Worm (Caenorhabditis elegans): ENCODE results near the gene nhr-138.

nhr-138 gene

DNA sequence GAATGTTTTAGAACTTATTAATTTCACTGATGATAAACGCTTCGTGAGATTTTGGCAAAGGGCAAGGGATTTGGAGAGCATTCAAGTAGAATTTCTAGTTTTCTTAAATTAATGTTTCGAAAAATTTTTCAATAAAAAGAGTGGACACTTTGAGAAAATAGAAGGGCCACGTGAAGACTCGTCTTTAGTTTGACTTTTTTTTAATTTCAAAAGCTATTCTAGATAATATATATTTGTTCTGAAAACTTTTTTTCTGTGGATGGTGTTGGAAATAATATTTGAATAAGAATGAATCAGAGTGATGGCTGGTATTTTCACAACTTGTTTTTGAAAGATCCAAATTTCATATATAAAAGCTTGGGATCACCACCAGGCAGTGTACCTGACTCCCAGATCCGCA is 23.3 kb downstream of the nhr-138 start, which contains the start of gene C28D4.8:
Gene C28D4.8 (minus strand): TSS at position 101 of the 400 bp plus-strand sequence.
- TF ChIP-seq zip-5 (tag; optimal IDR thresholded peaks at IDR 0.05) (no peak), ceh-24 (tag; optimal IDR thresholded peaks at IDR 0.05) (no peak), ama-1 (optimal IDR thresholded peaks at IDR 0.05) (no peak), dmd-4 (tag; optimal IDR thresholded peaks at IDR 0.05; ENCODE audit: borderline replicate concordance) (no peak)

DNA sequence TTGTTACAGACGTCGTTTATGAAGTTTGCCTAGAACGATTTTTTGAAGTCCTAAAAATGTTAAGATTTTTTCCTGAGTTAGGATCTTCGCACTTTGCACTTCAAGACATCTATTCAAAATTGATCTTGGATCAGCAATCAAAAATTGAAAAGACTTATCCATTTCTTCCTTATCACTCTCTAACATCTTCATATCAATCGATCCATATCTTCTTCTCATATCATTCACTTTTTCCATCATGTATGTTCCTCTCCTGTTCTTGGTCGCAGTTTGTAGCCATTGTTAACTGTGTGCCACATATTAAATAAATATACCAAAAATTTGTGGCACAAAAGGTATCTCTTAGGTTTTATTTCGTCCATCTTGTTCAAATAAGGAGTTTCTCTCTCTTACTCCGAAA is 30.7 kb downstream of the nhr-138 start:
- TF ChIP-seq gmeb-2 (tag; optimal IDR thresholded peaks at IDR 0.05) (no peak), F13H6.1 (tag; optimal IDR thresholded peaks at IDR 0.05) (no peak), fkh-6 (tag; optimal IDR thresholded peaks at IDR 0.05) (no peak), hlh-8 (tag; optimal IDR thresholded peaks at IDR 0.05) (no peak), npax-4 (tag; optimal IDR thresholded peaks at IDR 0.05) (no peak), lim-6 (tag; optimal IDR thresholded peaks at IDR 0.05) (no peak), madf-2 (tag; optimal IDR thresholded peaks at IDR 0.05) (no peak), syd-9 (tag; optimal IDR thresholded peaks at IDR 0.05) (no peak), odd-2 (tag; optimal IDR thresholded peaks at IDR 0.05) (no peak), ceh-14 (tag; optimal IDR thresholded peaks at IDR 0.05) (no peak), tbx-2 (tag; optimal IDR thresholded peaks at IDR 0.05) (no peak)

DNA sequence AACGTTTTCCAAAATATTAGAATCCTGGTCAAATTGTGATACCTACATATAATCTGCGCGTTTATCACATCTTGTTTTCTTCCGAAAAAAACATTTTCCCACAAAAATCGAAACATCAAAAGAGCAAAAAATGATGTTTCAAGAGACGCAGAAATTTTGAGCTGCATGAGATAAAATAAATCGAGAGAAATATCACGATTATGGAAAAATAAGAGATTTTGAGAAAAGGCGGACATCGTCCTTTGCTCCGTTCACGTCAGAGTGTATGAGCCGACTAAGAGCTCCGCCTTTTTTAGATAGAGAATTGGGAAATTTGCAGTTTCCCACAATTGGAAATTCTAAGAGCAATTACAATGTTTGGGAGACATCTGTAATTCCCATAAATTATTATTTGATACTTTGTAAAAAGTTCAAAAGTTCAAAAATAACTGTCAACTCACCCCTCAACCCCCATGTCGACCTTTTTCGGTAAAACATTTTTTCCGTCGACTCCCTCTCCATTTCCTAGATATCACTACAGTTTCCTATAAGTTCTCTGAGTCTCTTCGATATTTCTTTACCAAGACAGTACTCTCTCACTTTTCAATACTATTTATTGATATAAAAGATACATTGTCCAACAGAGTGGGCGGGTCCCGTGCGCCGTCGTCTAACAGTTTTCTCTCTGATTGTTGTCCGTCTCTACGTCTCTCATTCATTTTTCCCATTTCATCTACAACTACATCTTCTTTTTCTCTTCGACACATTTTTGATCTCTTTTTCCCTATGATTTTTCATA is 31.8 kb downstream of the nhr-138 start:
- TF ChIP-seq syd-9 (tag; optimal IDR thresholded peaks at IDR 0.05), result no peak
- no peak for TF ChIP-seq nfya-1 (tag; optimal IDR thresholded peaks at IDR 0.05)
- TF ChIP-seq ref-2 (tag; optimal IDR thresholded peaks at IDR 0.05), result no peak

DNA sequence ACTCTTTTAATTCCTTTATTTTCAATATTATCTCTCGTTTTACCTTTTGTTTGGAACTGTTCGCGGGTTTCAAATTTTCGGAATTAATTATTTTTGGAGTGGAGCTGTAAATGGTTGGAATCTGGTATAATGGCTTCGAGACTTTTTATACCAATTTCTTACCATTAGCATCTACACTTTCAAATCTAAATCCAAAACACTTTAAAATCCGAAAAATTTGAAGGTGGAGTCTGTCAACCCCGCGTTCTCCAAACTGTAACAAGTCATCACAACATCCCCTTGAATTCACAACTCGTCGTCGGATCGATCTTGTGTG is 32.3 kb downstream of the nhr-138 start, which contains the start of gene nhr-97:
Gene nhr-97 (plus strand): TSS at position 217 of the 316 bp plus-strand sequence.
- TF ChIP-seq fkh-6 (tag; optimal IDR thresholded peaks at IDR 0.05) (no peak), lim-6 (tag; optimal IDR thresholded peaks at IDR 0.05) (no peak), unc-55 (GFP tag; optimal IDR thresholded peaks at IDR 0.05) (no peak), ceh-18 (tag; optimal IDR thresholded peaks at IDR 0.05) (no peak), sox-2 (GFP tag; IDR thresholded peaks at IDR 0.05) (no peak), hlh-6 (tag; optimal IDR thresholded peaks at IDR 0.05) (no peak), rnt-1 (tag; optimal IDR thresholded peaks at IDR 0.05) (no peak), ceh-22 (tag; optimal IDR thresholded peaks at IDR 0.05) (no peak), ztf-16 (tag; optimal IDR thresholded peaks at IDR 0.05) (no peak), hlh-30 (tag; optimal IDR thresholded peaks at IDR 0.05; ENCODE audit: insufficient read depth) (no peak), T23F11.4 (GFP tag; optimal IDR thresholded peaks at IDR 0.05) (no peak), hlh-13 (GFP tag; optimal IDR thresholded peaks at IDR 0.05) (no peak), ceh-24 (tag; optimal IDR thresholded peaks at IDR 0.05) (no peak), fax-1 (tag; optimal IDR thresholded peaks at IDR 0.05) (no peak), pax-1 (tag; optimal IDR thresholded peaks at IDR 0.05) (no peak), nfya-1 (tag; optimal IDR thresholded peaks at IDR 0.05) (no peak), syd-9 (tag; optimal IDR thresholded peaks at IDR 0.05) (no peak)

DNA sequence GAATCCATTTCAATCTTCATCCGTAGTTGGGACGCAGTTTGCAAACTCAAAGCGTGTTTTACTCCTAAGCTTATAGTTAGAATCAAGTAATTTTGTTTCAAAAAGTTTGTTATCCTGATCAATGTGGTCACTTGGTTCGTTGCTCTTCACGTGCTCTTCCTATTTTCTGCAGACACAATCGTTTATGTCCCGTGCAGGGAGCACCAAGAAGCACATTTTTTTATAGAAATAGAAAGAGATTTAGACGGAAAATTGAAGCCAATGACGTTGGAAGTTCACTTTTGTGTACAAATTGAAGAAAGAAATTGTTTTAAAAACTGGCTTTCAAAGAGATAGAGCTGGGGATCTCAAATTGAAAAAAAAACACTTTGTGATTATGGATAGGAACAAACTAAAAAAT is 36.7 kb downstream of the nhr-138 start:
- TF ChIP-seq nfya-1 (tag; optimal IDR thresholded peaks at IDR 0.05) (no peak), hlh-6 (tag; optimal IDR thresholded peaks at IDR 0.05) (no peak), npax-4 (tag; optimal IDR thresholded peaks at IDR 0.05) (no peak), ceh-48 (tag; optimal IDR thresholded peaks at IDR 0.05) (no peak), ceh-24 (tag; optimal IDR thresholded peaks at IDR 0.05) (no peak), ref-2 (tag; optimal IDR thresholded peaks at IDR 0.05) (no peak), ets-4 (tag; optimal IDR thresholded peaks at IDR 0.05) (no peak), hlh-8 (tag; optimal IDR thresholded peaks at IDR 0.05) (no peak), mec-3 (tag; optimal IDR thresholded peaks at IDR 0.05; ENCODE audit: borderline replicate concordance) (no peak), hlh-13 (GFP tag; optimal IDR thresholded peaks at IDR 0.05) (no peak), sox-2 (GFP tag; IDR thresholded peaks at IDR 0.05) (no peak), nhr-11 (tag; optimal IDR thresholded peaks at IDR 0.05) (no peak)

Data from whole organism, late embryonic.